Fruit fly (Drosophila melanogaster): Measurements from ENCODE around the gene CG34300.

CG34300 gene

DNA sequence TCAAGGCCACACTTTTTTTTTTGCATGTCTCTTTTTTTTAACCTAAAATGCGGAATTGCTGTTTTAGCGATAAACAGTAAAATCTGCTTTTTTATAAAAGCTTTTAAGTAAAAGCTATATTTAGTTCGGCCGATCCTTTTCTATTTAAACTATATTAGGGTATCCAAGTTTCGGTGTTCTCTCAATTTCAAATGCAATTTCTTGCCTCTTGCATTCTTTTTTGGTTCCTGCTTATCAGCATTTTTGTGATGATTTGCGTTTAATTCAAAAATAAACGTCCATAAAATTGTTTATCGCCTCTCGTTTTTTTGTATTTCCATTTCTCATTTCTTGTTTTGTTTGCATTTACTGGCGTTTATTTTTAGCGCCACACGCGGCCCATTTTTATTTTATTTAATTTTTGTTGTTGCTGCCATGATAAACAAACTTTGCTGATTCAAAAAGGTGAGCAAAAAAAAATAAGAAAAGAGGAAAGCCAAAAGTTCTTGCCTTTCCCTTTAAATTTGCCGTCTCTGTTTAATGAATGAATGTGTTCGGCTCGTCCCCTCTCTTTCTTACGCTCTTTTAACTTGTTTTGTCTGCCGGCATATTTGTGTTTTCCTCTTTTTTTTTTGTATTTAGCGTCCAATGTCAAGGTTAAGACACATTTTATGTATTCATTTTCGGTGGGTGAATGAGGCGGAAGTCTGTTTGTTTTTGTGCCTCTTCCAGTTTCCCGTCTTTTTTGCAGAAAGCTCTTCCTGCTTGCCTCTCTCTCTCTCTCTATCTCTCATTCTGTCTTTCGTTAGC, 24.9 kb downstream of the CG34300 start:
- TF ChIP-seq CG8478 (optimal IDR thresholded peaks at IDR 0.05) (no peak), EcR (GFP tag; optimal IDR thresholded peaks at IDR 0.05) (no peak), usp (GFP tag; optimal IDR thresholded peaks at IDR 0.05) (no peak), Dll (optimal IDR thresholded peaks at IDR 0.05) (no peak), psq (optimal IDR thresholded peaks at IDR 0.05) (no peak), pan (optimal IDR thresholded peaks at IDR 0.05) (no peak)

dm6 chr3R:30280312-30280711, 26.1 kb downstream of the CG34300 start:
- TF ChIP-seq psq (optimal IDR thresholded peaks at IDR 0.05) (no peak), CG8478 (optimal IDR thresholded peaks at IDR 0.05) (no peak), usp (GFP tag; optimal IDR thresholded peaks at IDR 0.05) (no peak), EcR (GFP tag; optimal IDR thresholded peaks at IDR 0.05) (no peak), pan (optimal IDR thresholded peaks at IDR 0.05) (no peak), Dll (optimal IDR thresholded peaks at IDR 0.05) (no peak)

DNA sequence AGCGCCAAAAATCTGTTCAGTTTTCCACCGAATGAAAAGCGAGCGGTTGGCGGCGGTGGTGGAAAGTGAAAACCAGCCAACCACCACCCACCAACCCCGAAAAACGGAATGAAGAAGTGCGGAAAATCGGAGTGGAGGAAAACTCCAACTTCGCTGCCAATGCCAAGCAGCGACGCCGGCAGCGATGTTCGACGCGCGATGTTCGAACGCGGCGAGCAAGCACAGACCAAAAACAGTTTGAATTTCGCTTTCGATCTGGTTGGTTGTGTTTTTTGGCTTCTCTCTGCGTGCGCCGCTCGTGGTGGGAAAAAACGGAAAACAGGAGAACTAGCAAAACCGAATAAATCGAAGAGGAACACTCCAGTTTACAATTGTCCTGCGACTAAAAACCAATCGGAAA, 28.7 kb downstream of the CG34300 start, which contains the start of gene heca:
Gene heca, plus strand, starts transcription at position 233 of the 400 bp plus-strand sequence.
- TF ChIP-seq psq (optimal IDR thresholded peaks at IDR 0.05) = no peak
- TF ChIP-seq usp (GFP tag; optimal IDR thresholded peaks at IDR 0.05) = no peak
- TF ChIP-seq Dll (optimal IDR thresholded peaks at IDR 0.05) = no peak
- no peak for TF ChIP-seq EcR (GFP tag; optimal IDR thresholded peaks at IDR 0.05)
- TF ChIP-seq CG8478 (optimal IDR thresholded peaks at IDR 0.05) = no peak
- TF ChIP-seq pan (optimal IDR thresholded peaks at IDR 0.05) = no peak

DNA sequence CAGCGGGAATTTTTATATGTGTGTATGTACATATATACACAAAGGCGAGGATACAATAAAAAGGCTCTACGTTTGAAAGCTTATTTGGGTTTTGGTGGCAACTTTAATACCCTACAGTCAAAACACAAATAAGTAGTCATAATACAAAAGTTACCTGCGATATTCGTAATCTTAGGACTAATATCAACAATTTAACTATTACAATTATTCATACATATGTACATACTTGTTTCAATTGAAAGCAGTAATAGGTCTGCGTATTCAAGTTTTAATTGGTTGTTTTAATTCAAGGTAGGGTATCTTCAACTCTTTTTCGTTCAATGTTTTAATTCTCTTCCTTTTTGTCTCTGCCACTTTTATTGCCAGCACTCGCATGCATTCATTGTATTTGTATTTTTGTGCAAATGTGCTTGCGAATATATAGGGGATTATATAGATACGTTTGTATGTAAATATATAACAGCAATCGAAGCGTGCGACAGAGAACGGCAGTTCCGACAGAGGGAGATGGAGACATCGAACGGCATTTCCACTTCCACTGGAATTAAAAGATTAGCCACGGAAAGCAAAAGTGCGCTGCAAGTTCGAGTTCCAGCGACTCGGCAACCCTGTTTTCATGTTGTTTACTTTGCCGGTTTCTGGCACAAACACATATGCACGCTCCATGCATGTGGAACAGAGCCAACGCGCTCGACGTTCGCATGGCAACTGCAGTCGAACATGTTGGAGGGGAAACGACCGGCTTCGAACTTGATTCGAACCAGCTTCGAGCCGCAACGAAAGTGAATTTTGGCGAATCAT, 29.8 kb downstream of the CG34300 start:
- TF ChIP-seq usp (GFP tag; optimal IDR thresholded peaks at IDR 0.05) (no peak), Dll (optimal IDR thresholded peaks at IDR 0.05) (no peak), pan (optimal IDR thresholded peaks at IDR 0.05) (no peak), CG8478 (optimal IDR thresholded peaks at IDR 0.05) (no peak), psq (optimal IDR thresholded peaks at IDR 0.05) (no peak), EcR (GFP tag; optimal IDR thresholded peaks at IDR 0.05) (no peak)

DNA sequence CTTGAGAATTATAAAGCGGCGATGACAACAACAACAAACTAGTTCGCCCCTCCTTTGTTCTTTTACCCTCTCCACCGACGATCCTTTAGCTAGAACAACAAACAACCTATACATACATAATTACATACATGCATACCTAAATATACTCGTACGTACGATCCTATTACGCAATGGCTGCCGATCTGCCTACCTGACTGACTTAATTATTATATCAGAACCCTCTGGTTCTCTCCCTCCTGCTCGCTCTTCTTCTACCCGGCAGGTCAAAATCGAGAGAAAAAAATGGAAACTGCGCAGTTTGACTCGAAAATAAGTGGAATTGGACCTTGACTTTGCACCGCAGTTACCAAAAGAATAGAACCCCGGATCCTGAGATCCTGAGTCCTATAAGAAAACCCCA, 30.5 kb downstream of the CG34300 start:
- no peak for TF ChIP-seq psq (optimal IDR thresholded peaks at IDR 0.05)
- no peak for TF ChIP-seq usp (GFP tag; optimal IDR thresholded peaks at IDR 0.05)
- TF ChIP-seq Dll (optimal IDR thresholded peaks at IDR 0.05) = no peak

DNA sequence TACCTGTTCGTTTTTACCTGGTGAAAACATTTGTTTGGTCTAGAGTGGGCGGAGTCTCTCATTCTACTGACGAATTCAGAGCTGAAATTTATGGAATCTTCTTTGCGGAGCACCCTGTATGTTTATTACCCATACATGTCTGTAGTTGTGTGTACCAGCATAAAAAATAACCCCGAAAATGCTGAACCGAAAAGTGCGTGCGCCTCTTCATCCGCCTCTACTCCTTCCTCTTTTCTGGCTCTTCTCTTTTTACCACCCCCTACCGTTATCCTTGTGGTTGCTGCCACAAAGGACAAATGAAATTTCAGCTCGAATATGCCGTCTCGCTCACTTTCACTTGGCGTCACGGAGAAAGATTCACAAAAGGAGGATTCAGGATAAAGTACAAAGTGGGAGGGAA, 32.5 kb downstream of the CG34300 start:
- TF ChIP-seq Dll (optimal IDR thresholded peaks at IDR 0.05) = no peak
- TF ChIP-seq pan (optimal IDR thresholded peaks at IDR 0.05) = no peak
- TF ChIP-seq CG8478 (optimal IDR thresholded peaks at IDR 0.05) = no peak
- no peak for TF ChIP-seq psq (optimal IDR thresholded peaks at IDR 0.05)
- no peak for TF ChIP-seq EcR (GFP tag; optimal IDR thresholded peaks at IDR 0.05)
- no peak for TF ChIP-seq usp (GFP tag; optimal IDR thresholded peaks at IDR 0.05)

dm6 chr3R:30272858-30273379, 33.5 kb downstream of the CG34300 start:
- TF ChIP-seq Dll (optimal IDR thresholded peaks at IDR 0.05) = peak; percentile 62
- no peak for TF ChIP-seq pan (optimal IDR thresholded peaks at IDR 0.05)

DNA sequence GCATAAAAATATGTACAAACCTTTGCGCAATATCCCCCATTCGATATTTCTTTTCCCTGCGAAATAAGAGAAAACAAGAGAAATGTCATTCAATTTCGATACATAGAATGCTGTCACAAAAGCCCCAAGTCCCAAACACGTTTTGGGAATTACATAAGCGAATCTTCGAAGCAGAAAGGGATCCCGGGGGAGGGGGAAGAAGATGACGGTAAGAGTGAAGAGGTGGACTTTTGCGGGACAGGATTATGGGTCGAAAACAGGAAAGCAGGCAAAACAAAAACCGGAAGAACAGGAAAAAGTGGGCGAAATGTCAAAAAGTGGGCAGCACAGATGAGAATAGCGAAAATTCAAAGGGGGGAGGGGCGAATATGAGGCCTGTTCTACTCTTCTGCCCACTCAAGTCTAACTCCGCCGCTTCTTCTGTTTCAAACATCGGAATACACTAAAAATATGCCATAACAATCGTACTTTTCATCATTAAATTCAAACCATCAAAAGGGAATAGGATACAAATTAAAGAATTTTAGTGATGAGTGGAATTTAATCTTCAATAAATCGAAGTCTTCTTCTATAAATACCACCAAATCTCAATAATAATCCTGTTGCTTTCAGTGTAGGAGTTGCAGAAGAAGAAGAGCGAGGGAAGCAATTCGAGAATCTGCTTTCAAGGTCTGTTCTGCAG, 34.1 kb downstream of the CG34300 start:
- no peak for TF ChIP-seq psq (optimal IDR thresholded peaks at IDR 0.05)
- peak in 1 of 2 experiments; percentile 47 for TF ChIP-seq EcR (GFP tag; optimal IDR thresholded peaks at IDR 0.05)

- TF ChIP-seq Dll (optimal IDR thresholded peaks at IDR 0.05) = peak; percentile 53
- TF ChIP-seq EcR (GFP tag; optimal IDR thresholded peaks at IDR 0.05) = peak in 1 of 2 experiments; percentile 57
- no peak for TF ChIP-seq pan (optimal IDR thresholded peaks at IDR 0.05)
Measured at dm6 chr3R:30271120-30271467, 35.3 kb downstream of the CG34300 start.

- TF ChIP-seq EcR (GFP tag; optimal IDR thresholded peaks at IDR 0.05) (no peak), usp (GFP tag; optimal IDR thresholded peaks at IDR 0.05) (no peak), psq (optimal IDR thresholded peaks at IDR 0.05) (no peak), Dll (optimal IDR thresholded peaks at IDR 0.05) (no peak), CG8478 (optimal IDR thresholded peaks at IDR 0.05) (no peak), pan (optimal IDR thresholded peaks at IDR 0.05) (no peak)
Measured at dm6 chr3R:30270318-30271119, 35.9 kb downstream of the CG34300 start.

dm6 chr3R:30268733-30269132, 37.7 kb downstream of the CG34300 start:
- TF ChIP-seq pan (optimal IDR thresholded peaks at IDR 0.05) (no peak), usp (GFP tag; optimal IDR thresholded peaks at IDR 0.05) (no peak), EcR (GFP tag; optimal IDR thresholded peaks at IDR 0.05) (no peak), psq (optimal IDR thresholded peaks at IDR 0.05) (no peak), Dll (optimal IDR thresholded peaks at IDR 0.05) (no peak), CG8478 (optimal IDR thresholded peaks at IDR 0.05) (no peak)
